Worm (Caenorhabditis elegans) whole organism, late embryonic: ENCODE results near the gene Y58A7A.2.

Experiments used
- C08G9.2 ChIP-seq: sonication (generic microtip); optimal IDR thresholded peaks from 2 replicates; lab custom pipeline; 2016; ENCODE audit warnings: mild to moderate bottlenecking, missing genetic modification characterization, moderate library complexity, missing compliant biosample characterization
- ahr-1 ChIP-seq: sonication (generic microtip); optimal IDR thresholded peaks from 2 replicates; lab custom pipeline; 2016; ENCODE audit warnings: missing genetic modification characterization, missing compliant biosample characterization
- ceh-2 ChIP-seq: sonication (generic microtip); optimal IDR thresholded peaks from 2 replicates; lab custom pipeline; 2016; ENCODE audit warnings: missing genotype, missing genetic modification characterization, missing compliant biosample characterization
- ceh-30 ChIP-seq: fragments of 150-350 bp; optimal IDR thresholded peaks from 2 replicates; lab custom pipeline; 2014; ENCODE audit warnings: missing biosample characterization, missing genetic modification characterization
- ceh-34 ChIP-seq: sonication (generic microtip); optimal IDR thresholded peaks from 2 replicates; lab custom pipeline; 2016; ENCODE audit warnings: mild to moderate bottlenecking, missing genetic modification characterization, missing compliant biosample characterization
- ceh-45 ChIP-seq: fragments of 200-800 bp; sonication (Bioruptor generic); IDR thresholded peaks from 2 replicates; pipeline ENCODE4 v1.3.6; 2022; ENCODE audit warnings: missing genetic modification reagents, missing genetic modification characterization, missing compliant biosample characterization
- ceh-6 ChIP-seq: fragments of 200-800 bp; sonication (Bioruptor generic); optimal IDR thresholded peaks from 2 replicates; lab custom pipeline; 2018; ENCODE audit warnings: mild to moderate bottlenecking, missing genetic modification characterization, missing compliant biosample characterization
- ceh-9 ChIP-seq: sonication (generic microtip); optimal IDR thresholded peaks from 2 replicates; lab custom pipeline; 2016; ENCODE audit warnings: mild to moderate bottlenecking, missing genetic modification characterization, inconsistent platforms, missing compliant biosample characterization
- elt-2 ChIP-seq: sonication (generic microtip); optimal IDR thresholded peaks from 2 replicates; lab custom pipeline; 2016; ENCODE audit warnings: missing genetic modification reagents, missing genetic modification characterization, missing compliant biosample characterization
- eyg-1 ChIP-seq: sonication (generic microtip); optimal IDR thresholded peaks from 2 replicates; lab custom pipeline; 2016; ENCODE audit warnings: missing genotype, missing genetic modification characterization, missing compliant biosample characterization
- fkh-10 ChIP-seq: fragments of 150-350 bp; optimal IDR thresholded peaks from 2 replicates; lab custom pipeline; 2014; ENCODE audit warnings: missing biosample characterization, missing genetic modification reagents, missing genetic modification characterization
- hlh-13 ChIP-seq: fragments of 200-800 bp; sonication (Bioruptor generic); optimal IDR thresholded peaks from 2 replicates; lab custom pipeline; 2018; ENCODE audit warnings: mild to moderate bottlenecking, missing genetic modification characterization, missing compliant biosample characterization
- hlh-15 ChIP-seq: sonication (generic microtip); optimal IDR thresholded peaks from 2 replicates; lab custom pipeline; 2016; ENCODE audit warnings: missing genetic modification characterization, missing compliant biosample characterization
- hlh-6 ChIP-seq: sonication (generic microtip); optimal IDR thresholded peaks from 2 replicates; lab custom pipeline; 2016; ENCODE audit warnings: missing genotype, missing genetic modification characterization, missing compliant biosample characterization
- hlh-8 ChIP-seq: sonication (generic microtip); optimal IDR thresholded peaks from 2 replicates; lab custom pipeline; 2016; ENCODE audit warnings: missing genotype, missing genetic modification characterization, missing compliant biosample characterization
- lim-6 ChIP-seq: sonication (generic microtip); optimal IDR thresholded peaks from 2 replicates; lab custom pipeline; 2016; ENCODE audit warnings: missing genetic modification characterization, missing compliant biosample characterization
- lin-11 ChIP-seq: fragments of 200-800 bp; sonication (Bioruptor generic); optimal IDR thresholded peaks from 2 replicates; lab custom pipeline; 2018; ENCODE audit warnings: mild to moderate bottlenecking, missing genetic modification characterization, missing compliant biosample characterization
- nhr-11 ChIP-seq: fragments of 150-350 bp; optimal IDR thresholded peaks from 2 replicates; lab custom pipeline; 2014; ENCODE audit warnings: missing biosample characterization, missing genetic modification characterization
- nhr-232 ChIP-seq: sonication (generic microtip); optimal IDR thresholded peaks from 2 replicates; lab custom pipeline; 2016; ENCODE audit warnings: missing genetic modification characterization, missing compliant biosample characterization
- pag-3 ChIP-seq: sonication (generic microtip); optimal IDR thresholded peaks from 2 replicates; lab custom pipeline; 2016; ENCODE audit warnings: missing compliant biosample characterization, missing genetic modification characterization, borderline replicate concordance
- pax-1 ChIP-seq: fragments of 150-350 bp; optimal IDR thresholded peaks from 2 replicates; lab custom pipeline; 2014; ENCODE audit warnings: missing biosample characterization, missing genetic modification characterization
- pha-2 ChIP-seq: sonication (generic microtip); optimal IDR thresholded peaks from 2 replicates; lab custom pipeline; 2017; ENCODE audit warnings: mild to moderate bottlenecking, missing genetic modification characterization, missing compliant biosample characterization
- pha-4 ChIP-seq: fragments of 150-350 bp; optimal IDR thresholded peaks from 2 replicates; lab custom pipeline; 2018; ENCODE audit warnings: missing biosample characterization, missing genetic modification reagents, missing genetic modification characterization
- pros-1 ChIP-seq: fragments of 150-350 bp; optimal IDR thresholded peaks from 2 replicates; lab custom pipeline; 2014; ENCODE audit warnings: missing biosample characterization, missing genetic modification reagents, missing genetic modification characterization
- ref-2 ChIP-seq: sonication (generic microtip); optimal IDR thresholded peaks from 2 replicates; lab custom pipeline; 2016; ENCODE audit warnings: missing genetic modification characterization, missing compliant biosample characterization
- sdc-2 ChIP-seq: sonication (generic microtip); optimal IDR thresholded peaks from 2 replicates; lab custom pipeline; 2016; ENCODE audit warnings: missing genotype, missing genetic modification characterization, missing compliant biosample characterization
- tbx-7 ChIP-seq: sonication (generic microtip); optimal IDR thresholded peaks from 2 replicates; lab custom pipeline; 2016; ENCODE audit warnings: missing genotype, missing genetic modification characterization, missing compliant biosample characterization
- ttx-3 ChIP-seq: sonication (generic microtip); optimal IDR thresholded peaks from 2 replicates; lab custom pipeline; 2016; ENCODE audit warnings: missing genetic modification reagents, missing genetic modification characterization, missing compliant biosample characterization
- unc-3 ChIP-seq, 2 experiments: fragments of 200-800 bp in 1 of 2; sonication (Bioruptor generic) in 1 of 2; sonication (generic microtip) in 1 of 2; conservative IDR thresholded peaks in 1 of 2; optimal IDR thresholded peaks in 1 of 2; 2 replicates each; pipeline versions ENCODE4 v1.3.6 to Lab custom; 2016 to 2022; ENCODE audit warnings: missing compliant biosample characterization in 2 of 2, missing genetic modification characterization in 2 of 2, missing genetic modification reagents in 1 of 2
- unc-42 ChIP-seq: sonication (generic microtip); optimal IDR thresholded peaks from 2 replicates; lab custom pipeline; 2016; ENCODE audit warnings: missing genotype, missing genetic modification characterization, missing compliant biosample characterization
- unc-86 ChIP-seq: sonication (generic microtip); optimal IDR thresholded peaks from 2 replicates; lab custom pipeline; 2016; ENCODE audit warnings: missing genetic modification characterization, missing compliant biosample characterization
- zip-5 ChIP-seq: sonication (generic microtip); optimal IDR thresholded peaks from 2 replicates; lab custom pipeline; 2016; ENCODE audit warnings: missing genetic modification characterization, missing compliant biosample characterization
- ztf-16 ChIP-seq: sonication (generic microtip); optimal IDR thresholded peaks from 2 replicates; lab custom pipeline; 2017; ENCODE audit warnings: missing genetic modification characterization, missing compliant biosample characterization

Y58A7A.2 gene

ce11 chrV:5064761-5065421 is 7.1 kb downstream of the Y58A7A.2 start, which contains the start of gene mlk-1 (continued):
- TF ChIP-seq ttx-3 (tag; lab: Kevin White, UChicago) (no peak), pag-3 (tag; lab: Kevin White, UChicago) (no peak), nhr-11 (no peak), hlh-8 (no peak), ceh-6 (no peak), ztf-16 (no peak), ceh-34 (tag; lab: Kevin White, UChicago) (peak; percentile 58), unc-3 (GFP tag; conservative IDR thresholded peaks at IDR 0.05; lab: Robert Waterston, UW) (no peak), unc-3 (tag; optimal IDR thresholded peaks at IDR 0.05; lab: Kevin White, UChicago) (no peak), elt-2 (tag; lab: Kevin White, UChicago) (no peak), zip-5 (tag; lab: Kevin White, UChicago) (no peak), ahr-1 (tag; lab: Kevin White, UChicago) (no peak), lim-6 (tag; lab: Kevin White, UChicago) (no peak), pros-1 (peak; percentile 67), ref-2 (tag; lab: Kevin White, UChicago) (no peak), ceh-9 (tag; lab: Kevin White, UChicago) (no peak), unc-86 (tag; lab: Kevin White, UChicago) (no peak), pax-1 (tag; lab: Kevin White, UChicago) (no peak), ceh-30 (tag; lab: Kevin White, UChicago) (no peak), pha-2 (tag; lab: Kevin White, UChicago) (no peak), tbx-7 (tag; lab: Kevin White, UChicago) (no peak)

ce11 chrV:5053335-5053734 is 18.6 kb downstream of the Y58A7A.2 start, which contains the start of gene cwp-4:
TSS of gene cwp-4 (plus strand) at chrV:5053635.
- no peak for TF ChIP-seq ceh-9 (tag; lab: Kevin White, UChicago)
- no peak for TF ChIP-seq fkh-10 (GFP tag; lab: Kevin White, UChicago)
- TF ChIP-seq ahr-1 (tag; lab: Kevin White, UChicago) = no peak
- no peak for TF ChIP-seq hlh-6 (tag; lab: Kevin White, UChicago)
- TF ChIP-seq C08G9.2 (tag; lab: Kevin White, UChicago) = no peak
- TF ChIP-seq sdc-2 = no peak
- no peak for TF ChIP-seq unc-42 (tag; lab: Kevin White, UChicago)
- TF ChIP-seq ceh-30 (tag; lab: Kevin White, UChicago) = no peak
- TF ChIP-seq ceh-45 (GFP tag; lab: Robert Waterston, UW) = no peak
- TF ChIP-seq eyg-1 = no peak
- no peak for TF ChIP-seq lin-11
- no peak for TF ChIP-seq ttx-3 (tag; lab: Kevin White, UChicago)
- TF ChIP-seq hlh-8 = no peak
- no peak for TF ChIP-seq hlh-13 (GFP tag; lab: Kevin White, UChicago)
- no peak for TF ChIP-seq pha-4 (tag; lab: Kevin White, UChicago)
- TF ChIP-seq pax-1 (tag; lab: Kevin White, UChicago) = no peak

- no peak for TF ChIP-seq nhr-232 (tag; lab: Kevin White, UChicago)
- TF ChIP-seq, all 69 proteins: peak for 0
These were observed 19.7 kb downstream of the Y58A7A.2 start, which contains the start of gene K11D12.12 for ce11 chrV:5052233-5052632. TSS of gene K11D12.12 (plus strand) at chrV:5052261.

- no peak for TF ChIP-seq hlh-6 (tag; lab: Kevin White, UChicago)
- TF ChIP-seq hlh-15 (tag; lab: Kevin White, UChicago) = no peak
- TF ChIP-seq ceh-2 (tag; lab: Kevin White, UChicago) = no peak
- TF ChIP-seq, all 69 proteins: peak for 0
These were observed 21.8 kb downstream of the Y58A7A.2 start for ce11 chrV:5050073-5050599.
